Worm (Caenorhabditis elegans) whole organism, L1 larva: Measurements from ENCODE around the gene T06E6.10.

Experiments used
- F16B12.6 ChIP-seq: fragments of 150-350 bp; optimal IDR thresholded peaks from 2 replicates; lab custom pipeline; 2014; ENCODE audit warnings: missing biosample characterization, missing genetic modification characterization
- aha-1 ChIP-seq: fragments of 150-350 bp; optimal IDR thresholded peaks from 2 replicates; lab custom pipeline; 2014; ENCODE audit warnings: missing biosample characterization, missing genetic modification characterization
- alr-1 ChIP-seq: fragments of 200-800 bp; sonication (Bioruptor generic); optimal IDR thresholded peaks from 2 replicates; lab custom pipeline; 2018; ENCODE audit warnings: borderline replicate concordance, mild to moderate bottlenecking, missing genetic modification characterization, missing compliant biosample characterization
- ama-1 ChIP-seq: fragments of 150-350 bp; optimal IDR thresholded peaks from 2 replicates; lab custom pipeline; 2014
- blmp-1 ChIP-seq: fragments of 150-350 bp; optimal IDR thresholded peaks from 2 replicates; lab custom pipeline; 2014; ENCODE audit warnings: missing biosample characterization, missing genetic modification characterization
- ceh-8 ChIP-seq: fragments of 200-800 bp; sonication (Bioruptor generic); optimal IDR thresholded peaks from 2 replicates; lab custom pipeline; 2018; ENCODE audit warnings: mild to moderate bottlenecking, missing genetic modification characterization, moderate library complexity, missing compliant biosample characterization
- dpl-1 ChIP-seq, 3 experiments: fragments of 150-350 bp in 2 of 3; sonication (generic microtip) in 1 of 3; optimal IDR thresholded peaks; 2 replicates each; lab custom pipeline; 2014 to 2017; ENCODE audit warnings: missing biosample characterization in 3 of 3, missing genetic modification characterization in 3 of 3, missing genetic modification reagents in 3 of 3
- dsc-1 ChIP-seq: sonication (generic microtip); optimal IDR thresholded peaks from 2 replicates; lab custom pipeline; 2016; ENCODE audit warnings: mild to moderate bottlenecking, missing genetic modification characterization, missing compliant biosample characterization
- efl-1 ChIP-seq, 4 experiments: fragments of 150-350 bp; optimal IDR thresholded peaks in 3 of 4; peaks in 1 of 4; 1 replicate in 1 of 4; 2 replicates in 3 of 4; lab custom pipeline; 2014; ENCODE audit warnings: missing biosample characterization in 2 of 4, missing genetic modification characterization in 2 of 4, missing genetic modification reagents in 2 of 4
- egl-27 ChIP-seq, 2 experiments: fragments of 150-350 bp in 1 of 2; sonication (generic microtip); optimal IDR thresholded peaks; 3 replicates each; lab custom pipeline; 2017 to 2018; ENCODE audit warnings: missing biosample characterization in 2 of 2, missing genetic modification characterization in 2 of 2, missing genetic modification reagents in 2 of 2
- ets-5 ChIP-seq: fragments of 200-800 bp; sonication (Bioruptor generic); IDR thresholded peaks from 2 replicates; pipeline ENCODE4 v1.3.6; 2022; ENCODE audit warnings: missing genetic modification characterization, missing compliant biosample characterization
- fkh-10 ChIP-seq: sonication (generic microtip); optimal IDR thresholded peaks from 2 replicates; lab custom pipeline; 2017; ENCODE audit warnings: missing biosample characterization, missing genetic modification reagents, missing genetic modification characterization
- fos-1 ChIP-seq: fragments of 150-350 bp; optimal IDR thresholded peaks from 2 replicates; lab custom pipeline; 2014; ENCODE audit warnings: missing biosample characterization, missing genetic modification characterization
- grh-1 ChIP-seq: fragments of 200-800 bp; sonication (Bioruptor generic); IDR thresholded peaks from 2 replicates; pipeline ENCODE4 v1.3.6; 2022; ENCODE audit warnings: missing genetic modification reagents, missing genetic modification characterization, missing compliant biosample characterization
- hlh-17 ChIP-seq: fragments of 200-800 bp; sonication (Bioruptor generic); optimal IDR thresholded peaks from 2 replicates; lab custom pipeline; 2018; ENCODE audit warnings: missing genetic modification characterization, mild to moderate bottlenecking, missing compliant biosample characterization, moderate library complexity, borderline replicate concordance
- isw-1 ChIP-seq: fragments of 200-800 bp; sonication (Bioruptor generic); IDR thresholded peaks from 2 replicates; pipeline ENCODE4 v1.3.6; 2022; ENCODE audit warnings: missing genetic modification characterization, missing compliant biosample characterization
- lin-13 ChIP-seq: fragments of 150-350 bp; optimal IDR thresholded peaks from 2 replicates; lab custom pipeline; 2014; ENCODE audit warnings: missing biosample characterization, missing genetic modification reagents, missing genetic modification characterization
- lin-14 ChIP-seq: fragments of 200-800 bp; sonication (Bioruptor generic); optimal IDR thresholded peaks from 2 replicates; lab custom pipeline; 2018; ENCODE audit warnings: mild to moderate bottlenecking, missing genetic modification characterization, moderate library complexity, missing compliant biosample characterization
- lin-35 ChIP-seq, 2 experiments: fragments of 150-350 bp; optimal IDR thresholded peaks; 2 replicates each; lab custom pipeline; 2014; ENCODE audit warnings: missing biosample characterization in 2 of 2, missing genetic modification characterization in 2 of 2, missing genetic modification reagents in 2 of 2
- lin-39 ChIP-seq: fragments of 150-350 bp; optimal IDR thresholded peaks from 2 replicates; lab custom pipeline; 2014; ENCODE audit warnings: missing biosample characterization, missing genetic modification reagents, missing genetic modification characterization
- lsy-2 ChIP-seq, 2 experiments: fragments of 150-350 bp; optimal IDR thresholded peaks; 2 replicates each; lab custom pipeline; 2014; ENCODE audit warnings: missing biosample characterization in 2 of 2, missing genetic modification characterization in 2 of 2
- mep-1 ChIP-seq: fragments of 150-350 bp; optimal IDR thresholded peaks from 2 replicates; lab custom pipeline; 2014; ENCODE audit warnings: missing biosample characterization, missing genetic modification characterization
- nhr-11 ChIP-seq: fragments of 150-350 bp; optimal IDR thresholded peaks from 2 replicates; lab custom pipeline; 2014; ENCODE audit warnings: missing biosample characterization, missing genetic modification characterization
- nhr-20 ChIP-seq: sonication (generic microtip); optimal IDR thresholded peaks from 2 replicates; lab custom pipeline; 2016; ENCODE audit warnings: mild to moderate bottlenecking, missing genetic modification characterization, missing compliant biosample characterization
- nhr-28 ChIP-seq: fragments of 150-350 bp; optimal IDR thresholded peaks from 2 replicates; lab custom pipeline; 2014; ENCODE audit warnings: missing biosample characterization, missing genetic modification characterization
- nhr-47 ChIP-seq: sonication (generic microtip); optimal IDR thresholded peaks from 2 replicates; lab custom pipeline; 2016; ENCODE audit warnings: mild to moderate bottlenecking, missing genetic modification characterization, moderate library complexity, missing compliant biosample characterization
- nhr-71 ChIP-seq: sonication (generic microtip); optimal IDR thresholded peaks from 2 replicates; lab custom pipeline; 2016; ENCODE audit warnings: mild to moderate bottlenecking, missing genetic modification characterization, moderate library complexity, missing compliant biosample characterization
- nhr-84 ChIP-seq: sonication (generic microtip); optimal IDR thresholded peaks from 2 replicates; lab custom pipeline; 2017; ENCODE audit warnings: missing biosample characterization, missing genetic modification characterization
- pag-3 ChIP-seq: sonication (generic microtip); optimal IDR thresholded peaks from 2 replicates; lab custom pipeline; 2017; ENCODE audit warnings: missing genetic modification characterization, mild to moderate bottlenecking, missing compliant biosample characterization, antibody characterized with exemption, borderline replicate concordance; ENCODE audit not compliant: insufficient read depth
- pax-3 ChIP-seq: fragments of 200-800 bp; sonication (Bioruptor generic); optimal IDR thresholded peaks from 2 replicates; lab custom pipeline; 2018; ENCODE audit warnings: mild to moderate bottlenecking, missing genetic modification characterization, moderate library complexity, missing compliant biosample characterization
- skn-1 ChIP-seq: fragments of 150-350 bp; optimal IDR thresholded peaks from 2 replicates; lab custom pipeline; 2014; ENCODE audit warnings: missing biosample characterization, missing genetic modification characterization
- snu-23 ChIP-seq: sonication (generic microtip); optimal IDR thresholded peaks from 2 replicates; lab custom pipeline; 2016; ENCODE audit warnings: missing genetic modification characterization, missing compliant biosample characterization
- sox-4 ChIP-seq: sonication (generic microtip); optimal IDR thresholded peaks from 2 replicates; lab custom pipeline; 2016; ENCODE audit warnings: missing genetic modification characterization, missing compliant biosample characterization
- sptf-1 ChIP-seq: fragments of 150-350 bp; optimal IDR thresholded peaks from 2 replicates; lab custom pipeline; 2014; ENCODE audit warnings: missing biosample characterization, missing genetic modification characterization
- swsn-7 ChIP-seq: sonication (generic microtip); optimal IDR thresholded peaks from 2 replicates; lab custom pipeline; 2016; ENCODE audit warnings: missing genetic modification characterization, missing compliant biosample characterization
- unc-130 ChIP-seq: fragments of 150-350 bp; optimal IDR thresholded peaks from 2 replicates; lab custom pipeline; 2017; ENCODE audit warnings: missing biosample characterization, missing genetic modification characterization, inconsistent platforms
- unc-30 ChIP-seq: sonication (generic microtip); optimal IDR thresholded peaks from 2 replicates; lab custom pipeline; 2017; ENCODE audit warnings: missing biosample characterization, missing genetic modification characterization
- unc-62 ChIP-seq: fragments of 150-350 bp; optimal IDR thresholded peaks from 2 replicates; lab custom pipeline; 2014; ENCODE audit warnings: missing biosample characterization, missing genetic modification reagents, missing genetic modification characterization
- unc-86 ChIP-seq: sonication (generic microtip); optimal IDR thresholded peaks from 2 replicates; lab custom pipeline; 2016; ENCODE audit warnings: missing genetic modification characterization, missing compliant biosample characterization
- vab-15 ChIP-seq: sonication (generic microtip); optimal IDR thresholded peaks from 2 replicates; lab custom pipeline; 2017; ENCODE audit warnings: missing genotype, mild to moderate bottlenecking, missing genetic modification characterization, missing compliant biosample characterization
- zip-4 ChIP-seq: fragments of 200-800 bp; sonication (Bioruptor generic); optimal IDR thresholded peaks from 2 replicates; lab custom pipeline; 2018; ENCODE audit warnings: mild to moderate bottlenecking, missing genetic modification characterization, moderate library complexity, missing compliant biosample characterization
- ztf-4 ChIP-seq: fragments of 150-350 bp; optimal IDR thresholded peaks from 2 replicates; lab custom pipeline; 2014; ENCODE audit warnings: missing biosample characterization, missing genetic modification characterization

T06E6.10 gene

ce11 chrV:15380857-15381256 lies 37.1 kb upstream of the T06E6.10 start, which contains the start of gene dhs-23:
dhs-23 (plus strand) TSS chrV:15381219.
- TF ChIP-seq ets-5 (GFP tag; lab: Robert Waterston, UW) (no peak), nhr-20 (tag; lab: Kevin White, UChicago) (peak; percentile 54), efl-1 (optimal IDR thresholded peaks at IDR 0.05; lab: Kevin White, UChicago) (no peak), efl-1 (GFP tag; optimal IDR thresholded peaks at IDR 0.05 in 1 of 2; lab: Kevin White, UChicago) (peak in 1 of 2 experiments; percentile 29), nhr-28 (tag; lab: Kevin White, UChicago) (no peak), sptf-1 (tag; lab: Kevin White, UChicago) (no peak), fkh-10 (GFP tag; lab: Kevin White, UChicago) (no peak), nhr-84 (tag; lab: Kevin White, UChicago) (no peak), unc-130 (tag; lab: Kevin White, UChicago) (no peak), zip-4 (GFP tag; lab: Kevin White, UChicago) (no peak), mep-1 (tag; lab: Kevin White, UChicago) (no peak)

DNA sequence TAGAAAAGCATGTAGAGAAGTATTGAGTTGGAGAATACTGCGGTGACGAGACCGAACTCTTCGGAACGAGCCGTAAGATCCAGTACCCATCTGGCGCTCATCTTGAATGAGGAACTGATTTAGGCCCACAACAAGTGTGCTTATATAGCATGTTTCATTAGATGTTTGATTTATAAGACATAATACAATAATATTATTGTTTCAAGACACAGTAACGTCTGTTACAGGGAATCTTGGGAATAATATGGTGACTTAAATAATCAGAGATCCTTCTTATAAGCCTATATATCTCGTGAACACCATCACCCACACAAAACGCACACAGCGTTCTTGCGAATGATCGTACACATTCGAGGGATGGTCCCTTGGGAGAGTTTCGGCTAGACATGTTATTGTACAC lies 34.2 kb upstream of the T06E6.10 start, which contains the start of gene str-88:
str-88 (minus strand) TSS at position 101 of the 400 bp plus-strand sequence.
- no peak for TF ChIP-seq nhr-11 (tag; lab: Kevin White, UChicago)
- TF ChIP-seq aha-1 = no peak
- TF ChIP-seq blmp-1 = no peak
- no peak for TF ChIP-seq F16B12.6 (tag; lab: Kevin White, UChicago)
- TF ChIP-seq swsn-7 (tag; lab: Kevin White, UChicago) = no peak
- TF ChIP-seq ets-5 (GFP tag; lab: Robert Waterston, UW) = no peak
- no peak for TF ChIP-seq hlh-17 (GFP tag; lab: Kevin White, UChicago)
- no peak for TF ChIP-seq grh-1 (GFP tag; lab: Robert Waterston, UW)
- TF ChIP-seq sox-4 = no peak
- no peak for TF ChIP-seq unc-86 (tag; lab: Kevin White, UChicago)
- TF ChIP-seq unc-62 = no peak
- TF ChIP-seq zip-4 (GFP tag; lab: Kevin White, UChicago) = no peak
- no peak for TF ChIP-seq alr-1

DNA sequence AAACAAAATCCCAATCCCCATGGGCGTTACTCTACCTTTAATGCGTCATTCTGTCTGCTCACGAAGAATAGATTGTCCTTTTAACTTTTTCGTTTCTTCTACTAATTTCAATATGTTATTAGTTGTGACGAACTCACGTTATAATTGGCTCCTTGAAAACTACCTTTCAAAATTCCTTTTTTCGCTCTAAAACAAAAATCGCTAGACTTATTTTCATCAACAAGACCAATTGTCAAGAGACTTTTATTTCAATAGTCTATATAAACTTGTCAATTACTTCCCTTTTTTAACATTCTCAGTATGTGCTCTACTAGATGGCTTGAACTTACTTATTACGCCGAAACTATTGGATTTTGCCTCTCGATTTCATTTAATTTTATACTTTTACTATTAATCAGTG lies 33.2 kb upstream of the T06E6.10 start, which contains the start of gene str-102:
str-102 (plus strand) TSS at position 301 of the 400 bp plus-strand sequence.
- peak; percentile 72 for TF ChIP-seq ceh-8 (GFP tag; lab: Kevin White, UChicago)
- no peak for TF ChIP-seq lsy-2 (tag; optimal IDR thresholded peaks at IDR 0.05; lab: Kevin White, UChicago)
- TF ChIP-seq, all 84 proteins: peak for 1

ce11 chrV:15388820-15389384 lies 29.0 kb upstream of the T06E6.10 start, which contains the start of gene srh-170:
srh-170 (minus strand) TSS chrV:15388870.
- TF ChIP-seq nhr-84 (tag; lab: Kevin White, UChicago) (no peak), skn-1 (tag; lab: Kevin White, UChicago) (no peak), pag-3 (no peak), grh-1 (GFP tag; lab: Robert Waterston, UW) (peak; percentile 57), efl-1 (optimal IDR thresholded peaks at IDR 0.05; lab: Kevin White, UChicago) (peak; percentile 35 to 73), efl-1 (GFP tag; optimal IDR thresholded peaks at IDR 0.05 in 1 of 2; lab: Kevin White, UChicago) (peak; percentile 46 to 72), nhr-47 (tag; lab: Kevin White, UChicago) (peak; percentile 8), swsn-7 (tag; lab: Kevin White, UChicago) (no peak), dpl-1 (GFP tag; optimal IDR thresholded peaks at IDR 0.05; lab: Kevin White, UChicago) (peak in 2 of 3 experiments; percentile 16 to 52), isw-1 (0 out of 2 replicates have a peak, but pooled peaks have one; percentile 16), nhr-71 (tag; lab: Kevin White, UChicago) (peak; percentile 11), snu-23 (GFP tag; lab: Kevin White, UChicago) (peak; percentile 23), aha-1 (no peak), lin-35 (GFP tag; optimal IDR thresholded peaks at IDR 0.05; lab: Kevin White, UChicago) (no peak), F16B12.6 (tag; lab: Kevin White, UChicago) (peak; percentile 49)

DNA sequence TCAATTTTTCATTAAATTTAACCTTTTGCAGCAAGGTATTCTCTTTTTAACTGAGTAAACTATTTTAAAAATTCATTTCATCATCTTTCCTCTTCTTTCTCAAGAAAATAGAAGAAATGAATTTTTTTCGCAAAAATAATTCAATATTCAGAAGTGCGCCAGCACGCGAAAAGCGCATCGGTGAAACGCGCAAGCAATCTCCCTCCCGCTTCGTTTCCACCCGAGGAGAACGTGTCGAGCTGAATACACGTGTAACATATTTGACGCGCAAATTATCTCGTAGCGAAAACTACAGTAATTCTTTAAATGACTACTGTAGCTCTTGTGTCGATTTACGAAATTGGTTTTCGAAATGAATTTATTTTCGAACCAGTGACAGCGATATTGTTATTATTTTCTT lies 25.9 kb upstream of the T06E6.10 start:
- TF ChIP-seq lin-14 (GFP tag; lab: Kevin White, UChicago) (no peak), hlh-17 (GFP tag; lab: Kevin White, UChicago) (no peak), efl-1 (optimal IDR thresholded peaks at IDR 0.05; lab: Kevin White, UChicago) (no peak), efl-1 (GFP tag; optimal IDR thresholded peaks at IDR 0.05 in 1 of 2; lab: Kevin White, UChicago) (no peak), zip-4 (GFP tag; lab: Kevin White, UChicago) (no peak), dsc-1 (no peak), lin-13 (GFP tag; lab: Kevin White, UChicago) (no peak), ztf-4 (no peak), pax-3 (tag; lab: Kevin White, UChicago) (no peak), vab-15 (tag; lab: Kevin White, UChicago) (no peak), alr-1 (no peak), unc-30 (tag; lab: Kevin White, UChicago) (no peak), lin-39 (tag; lab: Kevin White, UChicago) (no peak), egl-27 (tag; optimal IDR thresholded peaks at IDR 0.05; lab: Kevin White, UChicago) (no peak), fos-1 (tag; lab: Kevin White, UChicago) (no peak), ama-1 (lab: Kevin White, UChicago) (no peak)
